Worm (Caenorhabditis elegans) whole organism, midembryonic: ENCODE measurements around the gene atp-2.

Experiments used
- T22C8.4 ChIP-seq: fragments of 200-800 bp; sonication (Bioruptor generic); IDR thresholded peaks from 2 replicates; pipeline ENCODE4 v1.3.6; 2022; ENCODE audit warnings: missing genetic modification characterization, missing compliant biosample characterization
- cog-1 ChIP-seq: sonication (generic microtip); optimal IDR thresholded peaks from 2 replicates; lab custom pipeline; 2016; ENCODE audit warnings: missing genetic modification characterization, missing compliant biosample characterization
- flt-1 ChIP-seq: fragments of 200-800 bp; sonication (Bioruptor generic); IDR thresholded peaks from 2 replicates; pipeline ENCODE4 v1.3.6; 2022; ENCODE audit warnings: missing genetic modification characterization, missing compliant biosample characterization
- klf-2 ChIP-seq: fragments of 200-800 bp; sonication (Bioruptor generic); conservative IDR thresholded peaks from 2 replicates; pipeline ENCODE4 v1.3.6; 2022; ENCODE audit warnings: missing genetic modification reagents, missing genetic modification characterization, missing compliant biosample characterization
- med-1 ChIP-seq: sonication (generic microtip); optimal IDR thresholded peaks from 2 replicates; lab custom pipeline; 2017; ENCODE audit warnings: missing genetic modification characterization, mild to moderate bottlenecking, missing compliant biosample characterization, antibody characterized with exemption, missing genetic modification reagents; ENCODE audit not compliant: insufficient read depth
- ref-1 ChIP-seq: fragments of 200-800 bp; sonication (Bioruptor generic); conservative IDR thresholded peaks from 2 replicates; pipeline ENCODE4 v1.3.6; 2022; ENCODE audit warnings: missing genetic modification reagents, missing genetic modification characterization, missing compliant biosample characterization
- tab-1 ChIP-seq: fragments of 200-800 bp; sonication (Bioruptor generic); IDR thresholded peaks from 2 replicates; pipeline ENCODE4 v1.3.6; 2022; ENCODE audit warnings: missing genetic modification characterization, missing compliant biosample characterization
- ztf-23 ChIP-seq: fragments of 200-800 bp; sonication (Bioruptor generic); IDR thresholded peaks from 2 replicates; pipeline ENCODE4 v1.3.6; 2022; ENCODE audit warnings: missing genetic modification reagents, missing genetic modification characterization, missing compliant biosample characterization
- ztf-29 ChIP-seq: fragments of 200-800 bp; sonication (Bioruptor generic); IDR thresholded peaks from 2 replicates; pipeline ENCODE4 v1.3.6; 2022; ENCODE audit warnings: missing genetic modification reagents, missing genetic modification characterization, missing compliant biosample characterization

The atp-2 gene

DNA sequence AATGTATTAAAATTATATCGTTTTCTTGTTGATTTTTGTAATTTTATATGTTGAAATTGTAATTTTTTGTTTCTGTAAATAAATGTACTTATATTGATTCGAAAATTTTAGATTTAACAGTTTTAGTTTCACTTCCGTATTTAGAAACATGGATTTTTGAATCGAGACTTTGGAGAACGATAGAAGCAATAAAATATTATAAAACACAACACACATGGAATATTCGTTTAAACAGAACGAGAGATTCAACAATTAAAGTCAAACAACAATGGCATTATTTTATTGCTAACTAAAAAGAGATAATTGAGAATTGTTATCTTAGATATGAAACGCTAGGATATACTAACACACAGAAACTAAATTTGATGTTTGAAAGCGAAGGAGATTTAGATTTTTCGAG, 40.3 kb downstream of the atp-2 start:
- TF ChIP-seq T22C8.4 (no peak), ztf-29 (GFP tag; lab: Robert Waterston, UW) (no peak), flt-1 (GFP tag; lab: Robert Waterston, UW) (no peak), med-1 (GFP tag; lab: Kevin White, UChicago) (no peak), klf-2 (GFP tag; lab: Robert Waterston, UW) (no peak), cog-1 (no peak), ref-1 (GFP tag; lab: Robert Waterston, UW) (no peak), ztf-23 (no peak), tab-1 (GFP tag; lab: Robert Waterston, UW) (no peak)

DNA sequence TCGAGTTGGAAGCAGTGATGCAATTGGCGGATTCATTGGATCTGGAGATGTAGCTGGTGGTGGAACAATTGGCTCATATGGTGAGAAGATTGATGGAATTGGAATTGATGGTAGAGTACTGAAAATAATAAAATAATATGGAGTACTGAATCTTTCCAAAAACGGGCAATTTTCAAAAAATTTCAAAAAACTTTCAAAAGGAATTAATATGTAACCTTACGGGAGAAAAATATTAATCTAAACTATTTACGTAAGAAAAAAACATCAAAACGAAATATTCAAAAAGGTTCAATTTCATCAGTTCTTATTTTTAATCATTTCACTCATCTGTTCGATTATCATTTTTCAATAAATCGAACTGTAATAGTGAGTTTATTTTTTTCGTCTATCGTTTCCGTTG, 41.6 kb downstream of the atp-2 start, which contains the start of gene ZC395.4:
TSS of gene ZC395.4 (plus strand) at position 301 of the 400 bp plus-strand sequence.
- TF ChIP-seq ref-1 (GFP tag; lab: Robert Waterston, UW) (no peak), klf-2 (GFP tag; lab: Robert Waterston, UW) (no peak), ztf-29 (GFP tag; lab: Robert Waterston, UW) (no peak), med-1 (GFP tag; lab: Kevin White, UChicago) (no peak), cog-1 (no peak)

DNA sequence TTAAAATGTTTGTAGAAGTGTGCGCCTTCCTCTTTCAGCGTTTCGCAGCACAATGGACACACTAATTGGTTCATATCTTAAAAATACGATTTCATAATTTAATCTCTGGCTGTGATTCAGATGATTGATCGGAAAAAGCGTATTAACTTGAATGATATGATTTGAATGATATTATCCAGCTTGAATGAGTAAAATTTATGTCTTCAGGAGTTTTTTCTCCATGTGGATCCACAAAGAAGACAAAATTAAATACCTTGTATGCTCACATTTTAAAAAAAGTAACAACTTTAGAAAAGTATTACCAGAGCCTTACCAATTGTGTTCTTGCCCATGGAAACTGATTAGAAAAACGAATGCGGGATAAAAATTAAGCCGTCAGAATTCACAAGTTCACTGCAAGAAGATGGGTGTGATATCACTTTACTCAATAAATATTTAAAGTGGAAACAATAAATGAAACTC, 45.2 kb downstream of the atp-2 start, which contains the start of gene ztf-8:
TSS of gene ztf-8 (minus strand) at position 76 of the 462 bp plus-strand sequence.
- no peak for TF ChIP-seq tab-1 (GFP tag; lab: Robert Waterston, UW)

- TF ChIP-seq ref-1 (GFP tag; lab: Robert Waterston, UW) (no peak), med-1 (GFP tag; lab: Kevin White, UChicago) (no peak), ztf-29 (GFP tag; lab: Robert Waterston, UW) (no peak), T22C8.4 (no peak), tab-1 (GFP tag; lab: Robert Waterston, UW) (no peak), cog-1 (no peak)
Measured at ce11 chrIII:5274250-5274649, 46.0 kb downstream of the atp-2 start.

DNA sequence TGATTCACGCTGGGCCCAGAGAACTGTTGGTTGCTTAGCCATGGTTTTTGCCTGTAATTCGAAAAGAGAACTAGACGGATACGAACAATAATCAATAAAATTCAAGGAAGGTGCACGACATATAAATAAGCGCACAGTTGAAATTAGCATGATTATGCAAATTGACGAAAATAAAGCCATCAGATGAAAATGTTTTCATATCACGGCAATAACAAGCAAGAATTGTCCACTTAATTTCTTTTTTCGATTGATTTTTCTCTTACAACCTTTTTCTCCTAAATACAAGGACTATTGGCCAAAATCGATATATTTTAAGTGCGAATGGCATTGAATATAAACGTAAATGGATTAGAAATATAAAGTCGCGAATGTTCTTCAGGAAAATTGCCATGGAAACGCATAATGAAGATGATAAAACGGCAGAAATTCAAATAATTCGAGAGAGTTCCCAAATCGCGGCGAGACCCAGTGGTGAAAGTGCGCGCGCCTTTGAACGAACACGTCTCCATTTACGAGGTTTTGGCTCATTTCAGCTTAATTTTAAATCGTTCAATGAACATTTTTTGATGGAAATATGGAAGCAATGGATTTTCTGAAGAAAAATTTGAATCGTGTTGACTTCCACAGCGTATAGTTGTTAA, 46.6 kb downstream of the atp-2 start, which contains the start of the genes daf-41 and toc-1:
TSS of gene daf-41 (minus strand) at position 51 of the 641 bp plus-strand sequence.
TSS of gene toc-1 (plus strand) at position 537 of the 641 bp plus-strand sequence.
- TF ChIP-seq tab-1 (GFP tag; lab: Robert Waterston, UW) (no peak), ztf-23 (no peak), flt-1 (GFP tag; lab: Robert Waterston, UW) (no peak), ztf-29 (GFP tag; lab: Robert Waterston, UW) (no peak), ref-1 (GFP tag; lab: Robert Waterston, UW) (no peak), cog-1 (no peak), med-1 (GFP tag; lab: Kevin White, UChicago) (no peak), klf-2 (GFP tag; lab: Robert Waterston, UW) (no peak), T22C8.4 (no peak)

DNA sequence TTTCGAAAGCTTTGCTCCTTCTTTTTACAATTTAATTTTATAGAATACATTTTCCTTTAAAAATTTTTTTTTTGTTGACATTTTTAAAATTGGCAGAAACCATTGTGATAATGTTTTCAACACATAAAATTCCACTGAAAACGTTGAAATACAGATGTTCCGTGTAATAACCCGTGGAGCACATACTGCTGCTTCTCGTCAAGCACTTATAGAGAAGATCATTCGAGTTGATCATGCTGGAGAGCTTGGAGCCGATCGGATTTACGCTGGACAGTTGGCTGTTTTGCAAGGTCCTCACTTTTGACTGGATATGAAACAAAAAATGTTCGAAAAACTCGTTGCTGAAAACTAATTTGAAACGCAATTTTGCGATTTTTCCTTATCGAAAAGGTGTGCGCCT, 49.5 kb downstream of the atp-2 start, which contains the start of gene clk-1:
TSS of gene clk-1 (plus strand) at position 155 of the 400 bp plus-strand sequence.
- no peak for TF ChIP-seq T22C8.4
- TF ChIP-seq ztf-29 (GFP tag; lab: Robert Waterston, UW) = no peak
- TF ChIP-seq ztf-23 = no peak
- TF ChIP-seq cog-1 = no peak
- TF ChIP-seq klf-2 (GFP tag; lab: Robert Waterston, UW) = no peak
- TF ChIP-seq ref-1 (GFP tag; lab: Robert Waterston, UW) = no peak
- no peak for TF ChIP-seq med-1 (GFP tag; lab: Kevin White, UChicago)
- no peak for TF ChIP-seq tab-1 (GFP tag; lab: Robert Waterston, UW)
- no peak for TF ChIP-seq flt-1 (GFP tag; lab: Robert Waterston, UW)
